Worm (Caenorhabditis elegans) whole organism, L2 larva: Measurements from ENCODE around the gene F49C5.12.
"Not testable (repeated sequence)": the region's sequence is repeated elsewhere in the genome, so short reads cannot be mapped to it uniquely, and the experiment has no call there.

ENCODE experiments used
- F13H6.1 ChIP-seq: sonication (generic microtip); optimal IDR thresholded peaks from 2 replicates; lab custom pipeline; 2016; ENCODE audit warnings: missing genetic modification characterization, missing compliant biosample characterization
- ZK546.5 ChIP-seq: sonication (generic microtip); optimal IDR thresholded peaks from 2 replicates; lab custom pipeline; 2017; ENCODE audit warnings: missing biosample characterization, missing genetic modification characterization
- alr-1 ChIP-seq: fragments of 150-350 bp; optimal IDR thresholded peaks from 2 replicates; lab custom pipeline; 2014; ENCODE audit warnings: missing biosample characterization, missing genetic modification characterization
- aly-2 ChIP-seq: fragments of 150-350 bp; optimal IDR thresholded peaks from 2 replicates; lab custom pipeline; 2014; ENCODE audit warnings: missing biosample characterization, missing genetic modification characterization
- ama-1 ChIP-seq: fragments of 150-350 bp; optimal IDR thresholded peaks from 2 replicates; lab custom pipeline; 2018; ENCODE audit warnings: inconsistent platforms
- blmp-1 ChIP-seq: sonication (generic microtip); optimal IDR thresholded peaks from 2 replicates; lab custom pipeline; 2017; ENCODE audit warnings: missing genetic modification characterization, mild to moderate bottlenecking, missing compliant biosample characterization, antibody characterized with exemption, moderate library complexity; ENCODE audit not compliant: insufficient read depth
- ceh-82 ChIP-seq: fragments of 150-350 bp; optimal IDR thresholded peaks from 2 replicates; lab custom pipeline; 2014; ENCODE audit warnings: missing biosample characterization, missing genetic modification characterization
- dmd-4 ChIP-seq: sonication (generic microtip); optimal IDR thresholded peaks from 2 replicates; lab custom pipeline; 2017; ENCODE audit warnings: missing biosample characterization, missing genetic modification characterization
- egl-27 ChIP-seq: sonication (generic microtip); optimal IDR thresholded peaks from 3 replicates; lab custom pipeline; 2017; ENCODE audit warnings: missing biosample characterization, missing genetic modification reagents, missing genetic modification characterization
- elt-1 ChIP-seq: fragments of 150-350 bp; optimal IDR thresholded peaks from 2 replicates; lab custom pipeline; 2014; ENCODE audit warnings: missing biosample characterization, missing genetic modification characterization
- elt-3 ChIP-seq: sonication (generic microtip); optimal IDR thresholded peaks from 2 replicates; lab custom pipeline; 2017; ENCODE audit warnings: missing biosample characterization, missing genetic modification characterization
- fos-1 ChIP-seq: fragments of 150-350 bp; optimal IDR thresholded peaks from 2 replicates; lab custom pipeline; 2014; ENCODE audit warnings: missing biosample characterization, missing genetic modification characterization
- gmeb-1 ChIP-seq: fragments of 150-350 bp; optimal IDR thresholded peaks from 2 replicates; lab custom pipeline; 2014; ENCODE audit warnings: missing biosample characterization, missing genetic modification characterization
- lin-11 ChIP-seq: fragments of 150-350 bp; sonication (generic microtip); optimal IDR thresholded peaks from 2 replicates; lab custom pipeline; 2014; ENCODE audit warnings: missing biosample characterization, missing genetic modification characterization, inconsistent platforms, mixed read lengths
- lin-39 ChIP-seq: fragments of 150-350 bp; optimal IDR thresholded peaks from 2 replicates; lab custom pipeline; 2014; ENCODE audit warnings: missing biosample characterization, missing genetic modification reagents, missing genetic modification characterization
- lsy-2 ChIP-seq, 2 experiments: fragments of 150-350 bp in 1 of 2; sonication (generic microtip) in 1 of 2; optimal IDR thresholded peaks; 2 replicates each; lab custom pipeline; 2014 to 2017; ENCODE audit warnings: missing biosample characterization in 2 of 2, missing genetic modification characterization in 2 of 2
- mab-5 ChIP-seq: fragments of 150-350 bp; optimal IDR thresholded peaks from 2 replicates; lab custom pipeline; 2014; ENCODE audit warnings: missing biosample characterization, missing genetic modification characterization
- mbf-1 ChIP-seq: sonication (generic microtip); optimal IDR thresholded peaks from 2 replicates; lab custom pipeline; 2017; ENCODE audit warnings: missing biosample characterization, missing genetic modification characterization
- mdl-1 ChIP-seq, 2 experiments: fragments of 150-350 bp in 1 of 2; sonication (generic microtip) in 1 of 2; optimal IDR thresholded peaks; 2 replicates each; lab custom pipeline; 2017; ENCODE audit warnings: missing biosample characterization in 2 of 2, missing genetic modification characterization in 2 of 2
- nhr-10 ChIP-seq: sonication (generic microtip); optimal IDR thresholded peaks from 2 replicates; lab custom pipeline; 2017; ENCODE audit warnings: missing biosample characterization, missing genetic modification characterization
- nhr-11 ChIP-seq: fragments of 150-350 bp; optimal IDR thresholded peaks from 2 replicates; lab custom pipeline; 2014; ENCODE audit warnings: missing biosample characterization, missing genetic modification characterization
- nhr-12 ChIP-seq: fragments of 150-350 bp; optimal IDR thresholded peaks from 2 replicates; lab custom pipeline; 2014; ENCODE audit warnings: missing biosample characterization, missing genetic modification characterization
- nhr-129 ChIP-seq: fragments of 150-350 bp; optimal IDR thresholded peaks from 2 replicates; lab custom pipeline; 2014; ENCODE audit warnings: missing biosample characterization, missing genetic modification characterization
- nhr-21 ChIP-seq: fragments of 150-350 bp; optimal IDR thresholded peaks from 2 replicates; lab custom pipeline; 2014; ENCODE audit warnings: missing biosample characterization, missing genetic modification characterization
- nhr-23 ChIP-seq: fragments of 150-350 bp; optimal IDR thresholded peaks from 2 replicates; lab custom pipeline; 2014; ENCODE audit warnings: missing biosample characterization, missing genetic modification reagents, missing genetic modification characterization
- nhr-25 ChIP-seq: fragments of 150-350 bp; sonication (generic microtip); optimal IDR thresholded peaks from 3 replicates; lab custom pipeline; 2014; ENCODE audit warnings: missing biosample characterization, missing genetic modification characterization
- nhr-77 ChIP-seq: fragments of 150-350 bp; optimal IDR thresholded peaks from 2 replicates; lab custom pipeline; 2014; ENCODE audit warnings: missing biosample characterization, missing genetic modification characterization
- peb-1 ChIP-seq: fragments of 150-350 bp; optimal IDR thresholded peaks from 2 replicates; lab custom pipeline; 2014; ENCODE audit warnings: missing biosample characterization, missing genetic modification characterization
- sma-3 ChIP-seq: sonication (generic microtip); optimal IDR thresholded peaks from 2 replicates; lab custom pipeline; 2016; ENCODE audit warnings: missing genetic modification reagents, missing genetic modification characterization, missing compliant biosample characterization
- sma-9 ChIP-seq, 2 experiments: fragments of 150-350 bp in 1 of 2; sonication (generic microtip) in 1 of 2; optimal IDR thresholded peaks; 2 replicates each; lab custom pipeline; 2014 to 2016; ENCODE audit warnings: missing genetic modification characterization in 2 of 2, mild to moderate bottlenecking in 1 of 2, missing biosample characterization in 1 of 2, missing compliant biosample characterization in 1 of 2, missing genetic modification reagents in 1 of 2, moderate library complexity in 1 of 2
- snpc-4 ChIP-seq: fragments of 150-350 bp; optimal IDR thresholded peaks from 2 replicates; lab custom pipeline; 2014; ENCODE audit warnings: missing biosample characterization, missing genetic modification characterization
- unc-62 ChIP-seq: fragments of 150-350 bp; optimal IDR thresholded peaks from 2 replicates; lab custom pipeline; 2014; ENCODE audit warnings: missing biosample characterization, missing genetic modification reagents, missing genetic modification characterization
- zag-1 ChIP-seq: fragments of 150-350 bp; optimal IDR thresholded peaks from 2 replicates; lab custom pipeline; 2014; ENCODE audit warnings: missing biosample characterization, missing genetic modification characterization
- ztf-1 ChIP-seq: fragments of 200-800 bp; sonication (Bioruptor generic); conservative IDR thresholded peaks from 2 replicates; pipeline ENCODE4 v1.3.6; 2022; ENCODE audit warnings: missing genetic modification characterization, missing compliant biosample characterization
- ztf-4 ChIP-seq: fragments of 150-350 bp; optimal IDR thresholded peaks from 2 replicates; lab custom pipeline; 2014; ENCODE audit warnings: missing biosample characterization, missing genetic modification characterization

F49C5.12 gene

DNA sequence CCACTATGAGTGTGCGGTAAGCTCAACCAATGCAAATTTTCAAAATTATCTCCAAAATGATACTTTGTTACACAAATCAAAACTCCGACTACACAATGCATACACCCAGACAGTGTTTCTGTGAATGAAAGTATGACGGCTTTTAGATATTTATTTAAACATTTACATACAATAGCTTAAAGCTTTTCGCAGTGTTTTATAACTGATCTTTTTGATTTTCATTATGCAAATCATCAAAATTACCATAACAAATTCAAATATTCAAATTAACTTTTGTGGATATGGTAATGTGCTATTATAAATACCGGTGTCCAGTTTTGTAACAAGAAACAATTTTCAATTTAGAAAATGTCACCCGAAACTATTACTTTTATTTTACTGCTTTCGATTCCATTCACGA is 13.7 kb downstream of the F49C5.12 start, which contains the start of the genes F49C5.5 and F49C5.10:
Gene F49C5.5, minus strand, starts transcription at position 101 of the 400 bp plus-strand sequence.
Gene F49C5.10, plus strand, starts transcription at position 344 of the 400 bp plus-strand sequence.
- TF ChIP-seq mab-5 (tag; lab: Kevin White, UChicago) = no peak

DNA sequence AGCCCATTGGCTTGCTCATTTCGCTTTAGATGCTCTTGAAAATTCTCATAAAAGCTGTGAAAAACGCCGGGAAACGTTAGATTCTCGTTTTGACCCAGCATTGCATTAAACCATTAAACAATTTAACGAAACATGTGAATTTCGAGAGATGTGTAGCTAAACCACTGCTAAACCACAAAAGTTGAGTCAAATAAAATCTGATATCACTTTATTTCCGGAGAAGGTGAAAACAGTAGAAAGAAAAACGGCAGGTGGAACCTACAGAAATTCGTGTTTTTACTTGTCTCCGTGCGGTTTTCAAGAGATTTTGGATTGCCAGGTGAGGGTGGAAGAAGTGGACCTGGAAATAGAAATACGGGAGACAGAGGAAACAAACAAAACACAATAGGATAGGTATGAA is 15.6 kb downstream of the F49C5.12 start, which contains the start of gene F49C5.9:
Gene F49C5.9, minus strand, starts transcription at position 101 of the 400 bp plus-strand sequence.
- TF ChIP-seq sma-3 (GFP tag; lab: Kevin White, UChicago) (no peak), nhr-25 (tag; lab: Kevin White, UChicago) (no peak), snpc-4 (tag; lab: Kevin White, UChicago) (no peak), mab-5 (tag; lab: Kevin White, UChicago) (no peak), ztf-4 (tag; lab: Kevin White, UChicago) (no peak), alr-1 (tag; lab: Kevin White, UChicago) (no peak), F13H6.1 (tag; lab: Kevin White, UChicago) (no peak), nhr-129 (tag; lab: Kevin White, UChicago) (no peak)

DNA sequence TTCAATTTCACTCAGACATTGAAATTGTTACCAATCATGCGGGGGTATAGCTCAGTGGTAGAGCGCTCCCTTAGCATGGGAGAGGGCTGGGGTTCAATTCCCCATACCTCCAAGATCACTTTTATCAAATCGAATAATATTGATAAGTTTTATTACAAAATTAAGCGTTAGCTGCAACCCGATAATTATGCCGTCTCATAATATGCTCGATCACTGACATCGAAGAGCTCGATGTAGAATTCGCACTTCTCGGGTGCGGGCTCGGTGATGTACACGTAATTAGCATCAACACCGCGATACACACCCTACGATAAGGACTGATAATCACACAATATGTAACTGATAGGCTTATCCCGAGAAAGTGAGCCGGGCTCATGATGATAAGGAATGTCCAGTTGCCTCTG is 17.5 kb downstream of the F49C5.12 start:
- TF ChIP-seq mbf-1 (tag; lab: Kevin White, UChicago) = no peak
- peak; percentile 33 for TF ChIP-seq fos-1 (tag; lab: Kevin White, UChicago)

DNA sequence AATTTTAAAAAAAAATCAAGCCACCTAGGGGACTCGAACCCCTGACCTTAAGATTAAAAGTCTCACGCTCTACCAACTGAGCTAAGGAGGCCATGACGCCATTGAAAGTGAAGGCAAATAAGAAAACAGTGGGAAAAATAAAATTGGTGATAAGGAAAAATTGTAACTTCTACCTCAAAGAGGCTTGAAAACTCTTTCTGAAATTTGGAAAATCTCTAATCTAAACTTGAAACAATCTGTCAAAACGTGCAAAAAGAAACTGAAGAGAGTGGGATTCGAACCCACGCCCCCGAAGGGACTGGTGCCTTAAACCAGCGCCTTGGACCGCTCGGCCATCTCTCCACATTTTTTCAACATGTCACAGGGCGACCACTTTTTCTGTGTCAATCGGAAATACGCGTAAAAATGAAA is 18.4 kb downstream of the F49C5.12 start:
- TF ChIP-seq sma-3 (GFP tag; lab: Kevin White, UChicago) (peak; percentile 5), fos-1 (tag; lab: Kevin White, UChicago) (peak; percentile 39), nhr-21 (tag; lab: Kevin White, UChicago) (peak; percentile 7)
- TF ChIP-seq, all 48 proteins: peak for 3; not testable (repeated sequence) for 45

DNA sequence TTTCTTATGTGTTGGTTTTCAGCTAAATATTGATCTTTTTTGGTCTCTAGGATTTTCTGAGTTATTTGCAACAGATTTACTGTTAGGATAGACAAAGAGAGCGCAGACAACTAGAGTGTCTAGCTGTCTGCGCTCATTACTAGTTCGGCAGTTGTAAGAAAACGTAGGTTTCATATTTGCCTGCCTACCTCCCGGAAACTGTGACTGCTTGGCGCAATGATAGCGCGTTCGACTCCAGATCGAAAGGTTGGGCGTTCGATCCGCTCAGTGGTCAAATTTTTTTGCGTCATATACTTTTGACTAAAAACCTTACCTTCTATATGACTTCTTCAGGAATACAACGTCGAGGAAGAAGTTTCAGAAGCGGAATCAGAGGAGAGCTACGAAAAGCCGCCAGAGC is 20.7 kb downstream of the F49C5.12 start:
- TF ChIP-seq ztf-1 (GFP tag; lab: Robert Waterston, UW) = no peak
- no peak for TF ChIP-seq mdl-1 (tag; optimal IDR thresholded peaks at IDR 0.05; lab: Kevin White, UChicago)
- TF ChIP-seq mbf-1 (tag; lab: Kevin White, UChicago) = no peak
- no peak for TF ChIP-seq aly-2 (tag; lab: Kevin White, UChicago)
- TF ChIP-seq unc-62 (GFP tag; lab: Kevin White, UChicago) = no peak
- TF ChIP-seq nhr-11 (tag; lab: Kevin White, UChicago) = no peak
- no peak for TF ChIP-seq elt-3 (tag; lab: Kevin White, UChicago)
- no peak for TF ChIP-seq nhr-25 (tag; lab: Kevin White, UChicago)
- TF ChIP-seq nhr-23 = no peak
- TF ChIP-seq lsy-2 (tag; optimal IDR thresholded peaks at IDR 0.05; lab: Kevin White, UChicago) = no peak
- no peak for TF ChIP-seq peb-1
- no peak for TF ChIP-seq alr-1 (tag; lab: Kevin White, UChicago)
- TF ChIP-seq blmp-1 (tag; lab: Kevin White, UChicago) = no peak
- no peak for TF ChIP-seq lin-39 (tag; lab: Kevin White, UChicago)
- TF ChIP-seq nhr-10 (tag; lab: Kevin White, UChicago) = no peak
- no peak for TF ChIP-seq gmeb-1
- TF ChIP-seq fos-1 (tag; lab: Kevin White, UChicago) = no peak

DNA sequence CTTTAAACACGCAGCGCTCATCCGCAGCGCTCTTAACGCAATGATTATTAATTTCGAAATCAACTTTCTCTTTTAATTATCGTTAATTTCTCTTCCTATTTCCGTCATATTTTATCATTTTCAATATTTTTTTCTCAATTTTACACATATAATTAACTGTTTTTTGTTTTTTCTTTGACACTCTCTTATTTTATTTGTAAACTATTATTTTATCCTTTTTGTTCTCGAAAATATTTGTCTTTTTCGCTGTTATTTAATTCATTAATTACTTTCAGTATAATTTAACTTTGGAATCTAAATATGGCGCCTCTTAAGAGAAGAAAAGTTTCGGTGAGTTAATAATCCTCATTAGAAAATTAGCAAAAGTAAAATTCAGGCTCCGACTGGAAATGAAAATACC is 23.9 kb downstream of the F49C5.12 start, which contains the start of gene F49C5.3:
Gene F49C5.3, plus strand, starts transcription at position 301 of the 400 bp plus-strand sequence.
- TF ChIP-seq zag-1; ztf-1 (GFP tag; lab: Robert Waterston, UW); sma-9 (GFP tag; optimal IDR thresholded peaks at IDR 0.05; lab: Kevin White, UChicago); sma-9 (tag; optimal IDR thresholded peaks at IDR 0.05; lab: Kevin White, UChicago): not testable (repeated sequence)

DNA sequence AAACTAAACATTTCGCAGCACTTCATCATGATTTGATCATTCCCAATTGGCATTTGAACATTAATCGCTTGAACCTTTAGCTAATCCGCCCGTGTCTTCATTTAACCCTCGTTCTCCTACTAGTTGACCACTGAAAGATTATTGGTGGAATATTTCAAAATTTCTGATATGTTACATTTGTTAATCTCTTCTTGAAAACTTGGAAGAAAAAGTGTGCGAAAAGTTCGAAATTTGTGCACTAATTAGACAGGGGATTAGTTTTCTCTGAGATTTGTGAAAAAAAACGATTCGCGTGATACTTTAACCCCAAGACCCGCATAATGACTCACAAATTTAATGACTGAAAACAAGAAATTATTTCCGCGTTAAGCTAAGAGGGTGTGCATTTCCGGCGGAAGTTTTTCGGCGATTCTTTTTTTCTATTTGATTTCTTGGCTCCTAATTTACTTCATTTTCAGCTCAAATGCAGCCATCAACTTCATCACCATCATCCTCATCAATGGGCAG is 24.8 kb downstream of the F49C5.12 start, which contains the start of gene nimk-1:
Gene nimk-1, plus strand, starts transcription at position 457 of the 507 bp plus-strand sequence.
- TF ChIP-seq nhr-12 (no peak), nhr-11 (tag; lab: Kevin White, UChicago) (no peak), dmd-4 (tag; lab: Kevin White, UChicago) (no peak), ZK546.5 (tag; lab: Kevin White, UChicago) (no peak), ceh-82 (no peak), unc-62 (GFP tag; lab: Kevin White, UChicago) (no peak), sma-3 (GFP tag; lab: Kevin White, UChicago) (no peak), elt-1 (tag; lab: Kevin White, UChicago) (no peak), elt-3 (tag; lab: Kevin White, UChicago) (no peak), egl-27 (tag; lab: Kevin White, UChicago) (no peak), gmeb-1 (no peak), mbf-1 (tag; lab: Kevin White, UChicago) (no peak), lin-11 (tag; lab: Kevin White, UChicago) (no peak), nhr-25 (tag; lab: Kevin White, UChicago) (no peak), ama-1 (lab: Kevin White, UChicago) (no peak), fos-1 (tag; lab: Kevin White, UChicago) (no peak), nhr-77 (tag; lab: Kevin White, UChicago) (no peak), aly-2 (tag; lab: Kevin White, UChicago) (no peak), ztf-1 (GFP tag; lab: Robert Waterston, UW) (no peak)
